Fruit fly (Drosophila melanogaster) whole organism, embryonic: ENCODE measurements around the gene CG6610.
A peak's percentile ranks its signal among the peaks of the same experiment; 100 is the strongest.

ENCODE experiments used
- ATbp ChIP-seq: fragments of 200-800 bp; sonication (Bioruptor generic); optimal IDR thresholded peaks from 2 replicates; lab custom pipeline; 2017; ENCODE audit warnings: missing biosample characterization, mild to moderate bottlenecking, missing genetic modification characterization, missing genetic modification reagents
- Abd-B ChIP-seq: fragments of 200-800 bp; sonication (Bioruptor generic); optimal IDR thresholded peaks from 2 replicates; lab custom pipeline; 2018; ENCODE audit warnings: missing biosample characterization, mild to moderate bottlenecking, missing genetic modification characterization, moderate library complexity
- Asciz ChIP-seq: fragments of 200-800 bp; sonication (Bioruptor generic); optimal IDR thresholded peaks from 2 replicates; lab custom pipeline; 2017; ENCODE audit warnings: missing biosample characterization, mild to moderate bottlenecking, missing genetic modification characterization, missing genetic modification reagents
- BEAF-32 ChIP-seq: fragments of 200-800 bp; sonication (Bioruptor generic); optimal IDR thresholded peaks from 3 replicates; lab custom pipeline; 2017; ENCODE audit warnings: missing biosample characterization, missing genetic modification characterization, mild to moderate bottlenecking, moderate library complexity, missing genetic modification reagents
- CG12236 ChIP-seq: fragments of 200-800 bp; sonication (Bioruptor generic); optimal IDR thresholded peaks from 2 replicates; lab custom pipeline; 2016; ENCODE audit warnings: missing biosample characterization, missing genetic modification characterization
- CG1233 ChIP-seq: fragments of 200-800 bp; sonication (Bioruptor generic); optimal IDR thresholded peaks from 4 replicates; lab custom pipeline; 2018; ENCODE audit warnings: missing biosample characterization, mild to moderate bottlenecking, missing genetic modification characterization
- CG13775 ChIP-seq: fragments of 200-800 bp; sonication (Bioruptor generic); optimal IDR thresholded peaks from 3 replicates; lab custom pipeline; 2017; ENCODE audit warnings: missing biosample characterization, mild to moderate bottlenecking, missing genetic modification characterization
- CG14050 ChIP-seq: fragments of 200-800 bp; sonication (Bioruptor generic); IDR thresholded peaks from 3 replicates; pipeline ENCODE4 v1.3.6; 2022; ENCODE audit warnings: missing biosample characterization, missing genetic modification characterization
- CG18599 ChIP-seq: fragments of 200-800 bp; sonication (Bioruptor generic); optimal IDR thresholded peaks from 3 replicates; lab custom pipeline; 2017; ENCODE audit warnings: missing biosample characterization, missing genetic modification characterization, mild to moderate bottlenecking, moderate library complexity, missing genetic modification reagents
- CG3163 ChIP-seq: fragments of 200-800 bp; sonication (Bioruptor generic); optimal IDR thresholded peaks from 3 replicates; lab custom pipeline; 2016; ENCODE audit warnings: missing biosample characterization, missing genetic modification characterization
- CG32767 ChIP-seq: fragments of 200-800 bp; sonication (Bioruptor generic); IDR thresholded peaks from 2 replicates; pipeline ENCODE4 v1.3.6; 2022; ENCODE audit warnings: missing biosample characterization, missing genetic modification characterization
- CG4730 ChIP-seq: fragments of 200-800 bp; sonication (Bioruptor generic); IDR thresholded peaks from 2 replicates; pipeline ENCODE4 v1.3.6; 2022; ENCODE audit warnings: missing biosample characterization, missing genetic modification characterization
- CG6175 ChIP-seq: fragments of 200-800 bp; sonication (Bioruptor generic); IDR thresholded peaks from 3 replicates; pipeline ENCODE4 v1.3.6; 2022; ENCODE audit warnings: missing biosample characterization, missing genetic modification characterization
- CG6791 ChIP-seq: fragments of 200-800 bp; sonication (Bioruptor generic); IDR thresholded peaks from 3 replicates; pipeline ENCODE4 v1.3.6; 2022; ENCODE audit warnings: missing biosample characterization, missing genetic modification characterization; ENCODE audit not compliant: partially characterized antibody
- CG6813 ChIP-seq: fragments of 200-800 bp; sonication (Bioruptor generic); optimal IDR thresholded peaks from 2 replicates; lab custom pipeline; 2017; ENCODE audit warnings: missing biosample characterization, missing genetic modification characterization, mild to moderate bottlenecking, moderate library complexity, missing genetic modification reagents
- CG7963 ChIP-seq: fragments of 200-800 bp; sonication (Bioruptor generic); IDR thresholded peaks from 3 replicates; pipeline ENCODE4 v1.3.6; 2022; ENCODE audit warnings: missing biosample characterization, missing genetic modification characterization; ENCODE audit not compliant: partially characterized antibody
- CG8765 ChIP-seq: fragments of 200-800 bp; sonication (Bioruptor generic); IDR thresholded peaks from 2 replicates; pipeline ENCODE4 v1.3.6; 2022; ENCODE audit warnings: missing biosample characterization, missing genetic modification characterization
- CkIIα-i1 ChIP-seq: fragments of 200-800 bp; sonication (Bioruptor generic); IDR thresholded peaks from 2 replicates; pipeline ENCODE4 v1.3.6; 2022; ENCODE audit warnings: missing biosample characterization, missing genetic modification characterization
- D ChIP-seq, 2 experiments: fragments of 200-800 bp in 1 of 2; fragments of >200 bp in 1 of 2; sonication (Bioruptor generic) in 1 of 2; optimal IDR thresholded peaks; 2 replicates in 1 of 2; 3 replicates in 1 of 2; lab custom pipeline; 2017; ENCODE audit warnings: mild to moderate bottlenecking in 1 of 2, missing biosample characterization in 1 of 2, missing genetic modification characterization in 1 of 2, missing genetic modification reagents in 1 of 2
- Dip2 ChIP-seq: fragments of 200-800 bp; sonication (Bioruptor generic); IDR thresholded peaks from 2 replicates; pipeline ENCODE4 v1.3.6; 2022; ENCODE audit warnings: missing biosample characterization, missing genetic modification characterization
- Doc2 ChIP-seq: fragments of 200-800 bp; sonication (Bioruptor generic); IDR thresholded peaks from 2 replicates; pipeline ENCODE4 v1.3.6; 2022; ENCODE audit warnings: missing biosample characterization, missing genetic modification characterization
- Gsc ChIP-seq: fragments of 200-800 bp; sonication (Bioruptor generic); IDR thresholded peaks from 2 replicates; pipeline ENCODE4 v1.3.6; 2022; ENCODE audit warnings: missing biosample characterization, missing genetic modification characterization
- H15 ChIP-seq: fragments of 200-800 bp; sonication (Bioruptor generic); IDR thresholded peaks from 3 replicates; pipeline ENCODE4 v1.3.6; 2022; ENCODE audit warnings: missing biosample characterization, missing genetic modification characterization
- HmgZ ChIP-seq: fragments of 200-800 bp; sonication (Bioruptor generic); optimal IDR thresholded peaks from 2 replicates; lab custom pipeline; 2018; ENCODE audit warnings: missing biosample characterization, mild to moderate bottlenecking, missing genetic modification characterization
- Hmx ChIP-seq: fragments of 200-800 bp; sonication (Bioruptor generic); optimal IDR thresholded peaks from 2 replicates; lab custom pipeline; 2016; ENCODE audit warnings: missing biosample characterization, missing genetic modification characterization
- MTF-1 ChIP-seq: fragments of 200-800 bp; sonication (Bioruptor generic); optimal IDR thresholded peaks from 2 replicates; lab custom pipeline; 2018; ENCODE audit warnings: missing biosample characterization, mild to moderate bottlenecking, missing genetic modification characterization, borderline replicate concordance
- NK7.1 ChIP-seq: fragments of 200-800 bp; sonication (Bioruptor generic); optimal IDR thresholded peaks from 3 replicates; lab custom pipeline; 2016; ENCODE audit warnings: missing biosample characterization, missing genetic modification characterization
- Ravus ChIP-seq: fragments of 200-800 bp; sonication (Bioruptor generic); IDR thresholded peaks from 2 replicates; pipeline ENCODE4 v1.3.6; 2022; ENCODE audit warnings: missing biosample characterization, missing genetic modification characterization
- Sry-β ChIP-seq: fragments of 200-800 bp; sonication (Bioruptor generic); optimal IDR thresholded peaks from 2 replicates; lab custom pipeline; 2018; ENCODE audit warnings: missing biosample characterization, mild to moderate bottlenecking, missing genetic modification characterization, moderate library complexity
- Sry-δ ChIP-seq: fragments of 200-800 bp; sonication (Bioruptor generic); optimal IDR thresholded peaks from 2 replicates; lab custom pipeline; 2016; ENCODE audit warnings: missing biosample characterization, missing genetic modification characterization
- Ssrp ChIP-seq: fragments of 200-800 bp; sonication (Bioruptor generic); optimal IDR thresholded peaks from 2 replicates; lab custom pipeline; 2018; ENCODE audit warnings: missing biosample characterization, mild to moderate bottlenecking, missing genetic modification characterization, moderate library complexity
- bowl ChIP-seq: fragments of 200-800 bp; sonication (Bioruptor generic); IDR thresholded peaks from 2 replicates; pipeline ENCODE4 v1.3.6; 2022; ENCODE audit warnings: missing biosample characterization, missing genetic modification characterization
- chif ChIP-seq, 2 experiments: fragments of 200-800 bp; sonication (Bioruptor generic); optimal IDR thresholded peaks; 3 replicates each; lab custom pipeline; 2016; ENCODE audit warnings: missing biosample characterization in 2 of 2, missing genetic modification characterization in 2 of 2
- dati ChIP-seq: fragments of 200-800 bp; sonication (Bioruptor generic); IDR thresholded peaks from 2 replicates; pipeline ENCODE4 v1.3.6; 2022; ENCODE audit warnings: missing biosample characterization, missing genetic modification characterization
- dysf ChIP-seq: fragments of 200-800 bp; sonication (Bioruptor generic); IDR thresholded peaks from 3 replicates; pipeline ENCODE4 v1.3.6; 2022; ENCODE audit warnings: missing biosample characterization, missing genetic modification characterization
- fd96Cb ChIP-seq: fragments of 200-800 bp; sonication (Bioruptor generic); optimal IDR thresholded peaks from 2 replicates; lab custom pipeline; 2018; ENCODE audit warnings: missing biosample characterization, mild to moderate bottlenecking, missing genetic modification characterization, moderate library complexity
- gce ChIP-seq: fragments of 200-800 bp; sonication (Bioruptor generic); IDR thresholded peaks from 3 replicates; pipeline ENCODE4 v1.3.6; 2022; ENCODE audit warnings: missing biosample characterization, missing genetic modification characterization
- gfzf ChIP-seq: fragments of 200-800 bp; sonication (Bioruptor generic); optimal IDR thresholded peaks from 2 replicates; lab custom pipeline; 2016; ENCODE audit warnings: missing biosample characterization, mild to moderate bottlenecking, missing genetic modification characterization, moderate library complexity
- hkb ChIP-seq, 2 experiments: fragments of 200-800 bp in 1 of 2; fragments of >200 bp in 1 of 2; sonication (Bioruptor generic) in 1 of 2; IDR thresholded peaks in 1 of 2; optimal IDR thresholded peaks in 1 of 2; 2 replicates each; pipeline versions ENCODE4 v1.3.6 to Lab custom; 2017 to 2022; ENCODE audit warnings: missing biosample characterization in 1 of 2, missing genetic modification characterization in 1 of 2
- luna ChIP-seq: fragments of 200-800 bp; sonication (Bioruptor generic); optimal IDR thresholded peaks from 2 replicates; lab custom pipeline; 2016; ENCODE audit warnings: missing biosample characterization, missing genetic modification characterization
- mam ChIP-seq: fragments of 200-800 bp; sonication (Bioruptor generic); optimal IDR thresholded peaks from 3 replicates; lab custom pipeline; 2016; ENCODE audit warnings: missing biosample characterization, missing genetic modification characterization
- onecut ChIP-seq: fragments of 200-800 bp; sonication (Bioruptor generic); IDR thresholded peaks from 2 replicates; pipeline ENCODE4 v1.3.6; 2022; ENCODE audit warnings: missing biosample characterization, missing genetic modification characterization
- sd ChIP-seq: fragments of 200-800 bp; sonication (Bioruptor generic); optimal IDR thresholded peaks from 3 replicates; lab custom pipeline; 2018; ENCODE audit warnings: missing biosample characterization, mild to moderate bottlenecking, missing genetic modification characterization, moderate library complexity
- sens ChIP-seq: fragments of 200-800 bp; sonication (Bioruptor generic); peaks from one replicate; lab custom pipeline; 2016; ENCODE audit warnings: missing biosample characterization, missing genetic modification characterization
- stwl ChIP-seq: fragments of 200-800 bp; sonication (Bioruptor generic); optimal IDR thresholded peaks from 3 replicates; lab custom pipeline; 2018; ENCODE audit warnings: missing biosample characterization, mild to moderate bottlenecking, missing genetic modification characterization, moderate library complexity
- sug ChIP-seq: fragments of 200-800 bp; optimal IDR thresholded peaks from 2 replicates; lab custom pipeline; 2019; ENCODE audit warnings: missing biosample characterization, mild to moderate bottlenecking, missing genetic modification characterization, moderate library complexity
- tgo ChIP-seq: fragments of 200-800 bp; sonication (Bioruptor generic); IDR thresholded peaks from 3 replicates; pipeline ENCODE4 v1.3.6; 2022; ENCODE audit warnings: missing biosample characterization, missing genetic modification characterization
- tin ChIP-seq: fragments of 200-800 bp; sonication (Bioruptor generic); optimal IDR thresholded peaks from 3 replicates; lab custom pipeline; 2016; ENCODE audit warnings: missing biosample characterization, missing genetic modification characterization
- z ChIP-seq: fragments of 200-800 bp; sonication (Bioruptor generic); IDR thresholded peaks from 3 replicates; pipeline ENCODE4 v1.3.6; 2022; ENCODE audit warnings: missing biosample characterization, missing genetic modification characterization
- zfh2 ChIP-seq: fragments of 200-800 bp; sonication (Bioruptor generic); optimal IDR thresholded peaks from 2 replicates; lab custom pipeline; 2016; ENCODE audit warnings: missing biosample characterization, missing genetic modification characterization

The CG6610 gene

dm6 chr3L:6094697-6095096, 19.4 kb downstream of the CG6610 start, which contains the start of the genes CG10467 and loj (continued):
- TF ChIP-seq CG8765 (GFP tag; lab: Robert Waterston, UW) (peak; percentile 95), tgo (peak; percentile 97), CG4730 (GFP tag; lab: Robert Waterston, UW) (peak; percentile 96), Sry-δ (GFP tag; lab: Kevin White, UChicago) (peak; percentile 91), zfh2 (peak; percentile 87), gfzf (GFP tag; lab: Kevin White, UChicago) (no peak), bowl (GFP tag; lab: Robert Waterston, UW) (peak; percentile 81), CG6175 (GFP tag; lab: Robert Waterston, UW) (peak; percentile 91), dati (GFP tag; lab: Robert Waterston, UW) (peak; percentile 80), Asciz (GFP tag; lab: Kevin White, UChicago) (peak; percentile 87), luna (GFP tag; lab: Kevin White, UChicago) (peak; percentile 5), mam (GFP tag; lab: Kevin White, UChicago) (peak; percentile 93), fd96Cb (tag; lab: Kevin White, UChicago) (peak; percentile 97), sens (GFP tag; lab: Kevin White, UChicago) (peak; percentile 97), chif (GFP tag; optimal IDR thresholded peaks at IDR 0.05; lab: Kevin White, UChicago) (peak; percentile 78 to 88), dysf (GFP tag; lab: Robert Waterston, UW) (peak; percentile 98), Ravus (GFP tag; lab: Robert Waterston, UW) (peak; percentile 88), Gsc (GFP tag; lab: Robert Waterston, UW) (peak; percentile 95), ATbp (GFP tag; lab: Kevin White, UChicago) (peak; percentile 85), CG18599 (GFP tag; lab: Kevin White, UChicago) (peak; percentile 94), CG3163 (peak; percentile 56), Doc2 (GFP tag; lab: Robert Waterston, UW) (peak; percentile 88), stwl (tag; lab: Kevin White, UChicago) (peak; percentile 89), CG6813 (GFP tag; lab: Kevin White, UChicago) (peak; percentile 80), gce (GFP tag; lab: Robert Waterston, UW) (peak; percentile 90), CG13775 (peak; percentile 96), BEAF-32 (GFP tag; lab: Kevin White, UChicago) (peak; percentile 85), z (peak; percentile 57; the same call in 1 of the 3 replicates), CG7963 (GFP tag; lab: Robert Waterston, UW) (no peak), CG12236 (peak; percentile 41), sd (tag; lab: Kevin White, UChicago) (peak; percentile 90), CG6791 (GFP tag; lab: Robert Waterston, UW) (peak; percentile 55; the same call in 1 of the 3 replicates), MTF-1 (GFP tag; lab: Kevin White, UChicago) (peak; percentile 84), NK7.1 (no peak), H15 (peak; percentile 96), Dip2 (GFP tag; lab: Robert Waterston, UW) (peak; percentile 56; the same call in 1 of the 2 replicates), HmgZ (peak; percentile 94), tin (GFP tag; lab: Kevin White, UChicago) (peak; percentile 97), Ssrp (tag; lab: Kevin White, UChicago) (peak; percentile 98), sug (peak; percentile 96), CkIIα-i1 (GFP tag; lab: Robert Waterston, UW) (peak; percentile 84), D (optimal IDR thresholded peaks at IDR 0.05; lab: Kevin White, UChicago) (no peak), D (GFP tag; optimal IDR thresholded peaks at IDR 0.05; lab: Kevin White, UChicago) (peak; percentile 91), hkb (optimal IDR thresholded peaks at IDR 0.05; lab: Kevin White, UChicago) (no peak), hkb (GFP tag; IDR thresholded peaks at IDR 0.05; lab: Robert Waterston, UW) (peak; percentile 90), Sry-β (GFP tag; lab: Kevin White, UChicago) (peak; percentile 37), CG32767 (peak; percentile 93), CG1233 (peak; percentile 93), Hmx (GFP tag; lab: Kevin White, UChicago) (peak; percentile 73), onecut (peak; percentile 82), CG14050 (peak; percentile 94), Abd-B (GFP tag; lab: Kevin White, UChicago) (peak; percentile 99)
